Worm (Caenorhabditis elegans) whole organism, late embryonic: ENCODE data around the gene fbxb-60.

Experiments
- dmd-4 ChIP-seq: sonication (generic microtip); optimal IDR thresholded peaks from 2 replicates; lab custom pipeline; 2016; ENCODE audit warnings: borderline replicate concordance, missing genetic modification characterization, missing compliant biosample characterization
- gmeb-2 ChIP-seq: sonication (generic microtip); optimal IDR thresholded peaks from 2 replicates; lab custom pipeline; 2016; ENCODE audit warnings: missing genetic modification characterization, inconsistent platforms, missing compliant biosample characterization
- nfya-1 ChIP-seq: sonication (generic microtip); optimal IDR thresholded peaks from 2 replicates; lab custom pipeline; 2017; ENCODE audit warnings: missing genetic modification characterization, mild to moderate bottlenecking, missing compliant biosample characterization, antibody characterized with exemption, moderate library complexity
- rnt-1 ChIP-seq: sonication (generic microtip); optimal IDR thresholded peaks from 2 replicates; lab custom pipeline; 2016; ENCODE audit warnings: missing genetic modification characterization, missing compliant biosample characterization
- tbx-2 ChIP-seq: sonication (generic microtip); optimal IDR thresholded peaks from 2 replicates; lab custom pipeline; 2016; ENCODE audit warnings: missing genetic modification characterization, missing compliant biosample characterization

ce11 chrV:19285921-19286320, 11.7 kb upstream of the fbxb-60 start:
- TF ChIP-seq tbx-2 (no peak), nfya-1 (tag; lab: Kevin White, UChicago) (no peak), rnt-1 (tag; lab: Kevin White, UChicago) (no peak), dmd-4 (tag; lab: Kevin White, UChicago) (no peak), gmeb-2 (tag; lab: Kevin White, UChicago) (no peak)
